Fruit fly (Drosophila melanogaster) whole organism, embryonic: ENCODE measurements around the gene CG32182.

Experiments used
- Abd-B ChIP-seq: fragments of 200-800 bp; sonication (Bioruptor generic); optimal IDR thresholded peaks from 2 replicates; lab custom pipeline; 2018; ENCODE audit warnings: missing biosample characterization, mild to moderate bottlenecking, missing genetic modification characterization, moderate library complexity
- Atf-2 ChIP-seq: fragments of 200-800 bp; sonication (Bioruptor generic); optimal IDR thresholded peaks from 2 replicates; lab custom pipeline; 2016; ENCODE audit warnings: missing biosample characterization, missing genetic modification characterization
- BEAF-32 ChIP-seq: fragments of 200-800 bp; sonication (Bioruptor generic); optimal IDR thresholded peaks from 3 replicates; lab custom pipeline; 2017; ENCODE audit warnings: missing biosample characterization, missing genetic modification characterization, mild to moderate bottlenecking, moderate library complexity, missing genetic modification reagents
- Bgb ChIP-seq: fragments of 200-800 bp; sonication (Bioruptor generic); IDR thresholded peaks from 2 replicates; pipeline ENCODE4 v1.3.6; 2022; ENCODE audit warnings: missing biosample characterization, missing genetic modification characterization; ENCODE audit not compliant: partially characterized antibody
- CG11560 ChIP-seq: fragments of 200-800 bp; sonication (Bioruptor generic); IDR thresholded peaks from 3 replicates; pipeline ENCODE4 v1.3.6; 2022; ENCODE audit warnings: missing biosample characterization, missing genetic modification characterization
- CG12769 ChIP-seq: fragments of 200-800 bp; sonication (Bioruptor generic); optimal IDR thresholded peaks from 2 replicates; lab custom pipeline; 2019; ENCODE audit warnings: missing biosample characterization, mild to moderate bottlenecking, missing genetic modification characterization, moderate library complexity
- CG14050 ChIP-seq: fragments of 200-800 bp; sonication (Bioruptor generic); IDR thresholded peaks from 3 replicates; pipeline ENCODE4 v1.3.6; 2022; ENCODE audit warnings: missing biosample characterization, missing genetic modification characterization
- CG15011 ChIP-seq: fragments of 200-800 bp; sonication (Bioruptor generic); optimal IDR thresholded peaks from 3 replicates; lab custom pipeline; 2018; ENCODE audit warnings: missing biosample characterization, mild to moderate bottlenecking, missing genetic modification characterization
- CG16779 ChIP-seq: fragments of 200-800 bp; sonication (Bioruptor generic); IDR thresholded peaks from 2 replicates; pipeline ENCODE4 v1.3.6; 2022; ENCODE audit warnings: missing biosample characterization, missing genetic modification characterization
- CG17385 ChIP-seq: fragments of 200-800 bp; sonication (Bioruptor generic); optimal IDR thresholded peaks from 3 replicates; lab custom pipeline; 2018; ENCODE audit warnings: missing biosample characterization, mild to moderate bottlenecking, missing genetic modification characterization
- CG18011 ChIP-seq: fragments of 200-800 bp; sonication (Bioruptor generic); optimal IDR thresholded peaks from 2 replicates; lab custom pipeline; 2017; ENCODE audit warnings: missing biosample characterization, missing genetic modification characterization, mild to moderate bottlenecking, moderate library complexity, missing genotype
- CG18599 ChIP-seq: fragments of 200-800 bp; sonication (Bioruptor generic); optimal IDR thresholded peaks from 3 replicates; lab custom pipeline; 2017; ENCODE audit warnings: missing biosample characterization, missing genetic modification characterization, mild to moderate bottlenecking, moderate library complexity, missing genetic modification reagents
- CG2202 ChIP-seq: fragments of 200-800 bp; sonication (Bioruptor generic); optimal IDR thresholded peaks from 2 replicates; lab custom pipeline; 2018; ENCODE audit warnings: missing biosample characterization, mild to moderate bottlenecking, missing genetic modification characterization
- CG30431 ChIP-seq: fragments of 200-800 bp; sonication (Bioruptor generic); optimal IDR thresholded peaks from 2 replicates; lab custom pipeline; 2017; ENCODE audit warnings: missing biosample characterization, missing genetic modification characterization
- CG3407 ChIP-seq: fragments of 200-800 bp; sonication (Bioruptor generic); optimal IDR thresholded peaks from 2 replicates; lab custom pipeline; 2018; ENCODE audit warnings: missing biosample characterization, mild to moderate bottlenecking, missing genetic modification characterization
- CG34422 ChIP-seq: fragments of 200-800 bp; sonication (Bioruptor generic); IDR thresholded peaks from 3 replicates; pipeline ENCODE4 v1.3.6; 2022; ENCODE audit warnings: missing biosample characterization, missing genetic modification characterization
- CG3995 ChIP-seq: fragments of 200-800 bp; sonication (Bioruptor generic); optimal IDR thresholded peaks from 3 replicates; lab custom pipeline; 2016; ENCODE audit warnings: missing biosample characterization, missing genetic modification characterization
- CG43689 ChIP-seq: fragments of 200-800 bp; sonication (Bioruptor generic); IDR thresholded peaks from 2 replicates; pipeline ENCODE4 v1.3.6; 2022; ENCODE audit warnings: missing biosample characterization, missing genetic modification characterization
- CG4404 ChIP-seq: fragments of 200-800 bp; sonication (Bioruptor generic); IDR thresholded peaks from 2 replicates; pipeline ENCODE4 v1.3.6; 2022; ENCODE audit warnings: missing biosample characterization, missing genetic modification characterization
- CG4424 ChIP-seq: fragments of 200-800 bp; sonication (Bioruptor generic); optimal IDR thresholded peaks from 3 replicates; lab custom pipeline; 2016; ENCODE audit warnings: missing biosample characterization, missing genetic modification characterization
- CG6272 ChIP-seq: fragments of 200-800 bp; sonication (Bioruptor generic); IDR thresholded peaks from 2 replicates; pipeline ENCODE4 v1.3.6; 2022; ENCODE audit warnings: missing biosample characterization, missing genetic modification characterization
- CG7271 ChIP-seq: fragments of 200-800 bp; sonication (Bioruptor generic); optimal IDR thresholded peaks from 2 replicates; lab custom pipeline; 2018; ENCODE audit warnings: missing biosample characterization, mild to moderate bottlenecking, missing genetic modification characterization, moderate library complexity
- CG7928 ChIP-seq: fragments of 200-800 bp; sonication (Bioruptor generic); optimal IDR thresholded peaks from 2 replicates; lab custom pipeline; 2017; ENCODE audit warnings: missing biosample characterization, mild to moderate bottlenecking, missing genetic modification characterization
- CG7987 ChIP-seq: fragments of 200-800 bp; sonication (Bioruptor generic); optimal IDR thresholded peaks from 2 replicates; lab custom pipeline; 2018; ENCODE audit warnings: missing biosample characterization, mild to moderate bottlenecking, missing genetic modification characterization, moderate library complexity
- Doc2 ChIP-seq: fragments of 200-800 bp; sonication (Bioruptor generic); IDR thresholded peaks from 2 replicates; pipeline ENCODE4 v1.3.6; 2022; ENCODE audit warnings: missing biosample characterization, missing genetic modification characterization
- Gug ChIP-seq: fragments of 200-800 bp; sonication (Bioruptor generic); IDR thresholded peaks from 4 replicates; pipeline ENCODE4 v1.3.6; 2022; ENCODE audit warnings: missing biosample characterization, missing genetic modification characterization
- NFAT ChIP-seq: fragments of 200-800 bp; sonication (Bioruptor generic); IDR thresholded peaks from 2 replicates; pipeline ENCODE4 v1.3.6; 2022; ENCODE audit warnings: missing biosample characterization, missing genetic modification characterization
- Oli ChIP-seq: fragments of 200-800 bp; sonication (Bioruptor generic); optimal IDR thresholded peaks from 2 replicates; lab custom pipeline; 2018; ENCODE audit warnings: missing biosample characterization, mild to moderate bottlenecking, missing genetic modification characterization, moderate library complexity
- Opbp ChIP-seq: fragments of 200-800 bp; sonication (Bioruptor generic); IDR thresholded peaks from 3 replicates; pipeline ENCODE4 v1.3.6; 2022; ENCODE audit warnings: missing biosample characterization, missing genetic modification characterization; ENCODE audit not compliant: partially characterized antibody
- YL-1 ChIP-seq: fragments of 200-800 bp; sonication (Bioruptor generic); optimal IDR thresholded peaks from 3 replicates; lab custom pipeline; 2017; ENCODE audit warnings: missing biosample characterization, mild to moderate bottlenecking, missing genetic modification characterization
- amos ChIP-seq: fragments of 200-800 bp; sonication (Bioruptor generic); IDR thresholded peaks from 2 replicates; pipeline ENCODE4 v1.3.6; 2022; ENCODE audit warnings: missing biosample characterization, missing genetic modification characterization; ENCODE audit not compliant: partially characterized antibody
- ap ChIP-seq: fragments of 200-800 bp; sonication (Bioruptor generic); IDR thresholded peaks from 2 replicates; pipeline ENCODE4 v1.3.6; 2022; ENCODE audit warnings: missing biosample characterization, missing genetic modification characterization
- ara ChIP-seq: fragments of 200-800 bp; sonication (Bioruptor generic); IDR thresholded peaks from 2 replicates; pipeline ENCODE4 v1.3.6; 2022; ENCODE audit warnings: missing biosample characterization, missing genetic modification characterization
- br ChIP-seq: fragments of >200 bp; optimal IDR thresholded peaks from 2 replicates; lab custom pipeline; 2017
- crol ChIP-seq: fragments of 200-800 bp; sonication (Bioruptor generic); IDR thresholded peaks from 2 replicates; pipeline ENCODE4 v1.3.6; 2022; ENCODE audit warnings: missing biosample characterization, missing genetic modification characterization
- esg ChIP-seq: fragments of 200-800 bp; sonication (Bioruptor generic); conservative IDR thresholded peaks from 2 replicates; pipeline ENCODE4 v1.3.6; 2022; ENCODE audit warnings: missing biosample characterization, missing genetic modification characterization
- fd96Cb ChIP-seq: fragments of 200-800 bp; sonication (Bioruptor generic); optimal IDR thresholded peaks from 2 replicates; lab custom pipeline; 2018; ENCODE audit warnings: missing biosample characterization, mild to moderate bottlenecking, missing genetic modification characterization, moderate library complexity
- gfzf ChIP-seq: fragments of 200-800 bp; sonication (Bioruptor generic); optimal IDR thresholded peaks from 2 replicates; lab custom pipeline; 2016; ENCODE audit warnings: missing biosample characterization, mild to moderate bottlenecking, missing genetic modification characterization, moderate library complexity
- gsb-n ChIP-seq: fragments of 200-800 bp; sonication (Bioruptor generic); optimal IDR thresholded peaks from 3 replicates; lab custom pipeline; 2018; ENCODE audit warnings: missing biosample characterization, mild to moderate bottlenecking, missing genetic modification characterization
- gt ChIP-seq: fragments of 200-800 bp; sonication (Bioruptor generic); IDR thresholded peaks from 2 replicates; pipeline ENCODE4 v1.3.6; 2022; ENCODE audit warnings: missing biosample characterization, missing genetic modification characterization
- jing ChIP-seq: fragments of 200-800 bp; sonication (Bioruptor generic); optimal IDR thresholded peaks from 2 replicates; lab custom pipeline; 2018; ENCODE audit warnings: missing biosample characterization, mild to moderate bottlenecking, missing genetic modification characterization
- knrl ChIP-seq: fragments of 200-800 bp; sonication (Bioruptor generic); IDR thresholded peaks from 3 replicates; pipeline ENCODE4 v1.3.6; 2022; ENCODE audit warnings: missing biosample characterization, missing genetic modification characterization; ENCODE audit not compliant: partially characterized antibody
- pho ChIP-seq: fragments of 200-800 bp; sonication (Bioruptor generic); optimal IDR thresholded peaks from 2 replicates; lab custom pipeline; 2016; ENCODE audit warnings: missing biosample characterization, missing genetic modification characterization
- pita ChIP-seq: fragments of 200-800 bp; sonication (Bioruptor generic); optimal IDR thresholded peaks from 2 replicates; lab custom pipeline; 2017; ENCODE audit warnings: missing biosample characterization, mild to moderate bottlenecking, missing genetic modification characterization
- prd ChIP-seq, 3 experiments: fragments of >200 bp in 2 of 3; fragments of 200-800 bp in 1 of 3; sonication (Bioruptor generic) in 1 of 3; optimal IDR thresholded peaks in 2 of 3; IDR thresholded peaks in 1 of 3; 2 replicates in 2 of 3; 3 replicates in 1 of 3; pipeline versions ENCODE4 v1.3.6 to Lab custom; 2017 to 2022; ENCODE audit warnings: missing biosample characterization in 1 of 3, missing genetic modification characterization in 1 of 3
- sd ChIP-seq: fragments of 200-800 bp; sonication (Bioruptor generic); optimal IDR thresholded peaks from 3 replicates; lab custom pipeline; 2018; ENCODE audit warnings: missing biosample characterization, mild to moderate bottlenecking, missing genetic modification characterization, moderate library complexity
- sob ChIP-seq: fragments of 200-800 bp; sonication (Bioruptor generic); IDR thresholded peaks from 2 replicates; pipeline ENCODE4 v1.3.6; 2022; ENCODE audit warnings: missing biosample characterization, missing genetic modification characterization
- stc ChIP-seq: fragments of 200-800 bp; sonication (Bioruptor generic); IDR thresholded peaks from 2 replicates; pipeline ENCODE4 v1.3.6; 2022; ENCODE audit warnings: missing biosample characterization, missing genetic modification characterization
- vnd ChIP-seq: fragments of 200-800 bp; sonication (Bioruptor generic); IDR thresholded peaks from 3 replicates; pipeline ENCODE4 v1.3.6; 2022; ENCODE audit warnings: missing biosample characterization, missing genetic modification characterization; ENCODE audit not compliant: partially characterized antibody
- wor ChIP-seq: fragments of 200-800 bp; sonication (Bioruptor generic); IDR thresholded peaks from 2 replicates; pipeline ENCODE4 v1.3.6; 2022; ENCODE audit warnings: missing biosample characterization, missing genetic modification characterization

The CG32182 gene

DNA sequence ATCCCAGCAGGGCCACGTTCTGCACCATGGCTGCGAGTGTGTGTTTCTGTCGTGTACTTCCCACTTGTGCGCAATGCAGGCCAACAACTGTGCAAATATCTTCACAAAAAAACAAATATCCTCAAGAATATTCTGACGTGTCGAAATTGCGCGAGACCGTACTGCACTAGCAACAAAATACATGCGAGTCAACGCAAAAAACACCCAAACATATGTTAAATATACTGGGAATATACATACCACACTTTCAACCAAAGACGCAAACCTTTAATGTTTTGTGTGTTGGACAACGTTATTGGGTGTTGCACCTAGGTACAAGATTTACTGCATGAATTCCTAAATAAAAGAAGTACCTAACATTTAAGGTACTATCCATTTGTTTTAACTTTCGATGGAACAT lies 44.2 kb downstream of the CG32182 start, which contains the start of gene NUCB1 (continued):
- TF ChIP-seq Oli (no peak), CG3995 (peak; percentile 27), pho (GFP tag; lab: Kevin White, UChicago) (peak; percentile 63), vnd (GFP tag; lab: Robert Waterston, UW) (no peak), Atf-2 (GFP tag; lab: Kevin White, UChicago) (peak; percentile 12), CG30431 (GFP tag; lab: Kevin White, UChicago) (no peak), stc (no peak), knrl (GFP tag; lab: Robert Waterston, UW) (peak; percentile 26; the same call in 1 of the 3 replicates), crol (no peak), CG43689 (GFP tag; lab: Robert Waterston, UW) (no peak), prd (optimal IDR thresholded peaks at IDR 0.05; lab: Kevin White, UChicago) (no peak), prd (GFP tag; IDR thresholded peaks at IDR 0.05; lab: Robert Waterston, UW) (no peak), Gug (GFP tag; lab: Robert Waterston, UW) (no peak), NFAT (no peak), YL-1 (peak; percentile 82), CG16779 (GFP tag; lab: Robert Waterston, UW) (0 out of 2 replicates have a peak, but pooled peaks have one; percentile 22), Doc2 (no peak), fd96Cb (tag; lab: Kevin White, UChicago) (no peak), sob (GFP tag; lab: Robert Waterston, UW) (peak; percentile 68), CG4404 (no peak), esg (GFP tag; lab: Robert Waterston, UW) (no peak), Opbp (GFP tag; lab: Robert Waterston, UW) (peak; percentile 48; the same call in 1 of the 3 replicates), jing (GFP tag; lab: Kevin White, UChicago) (no peak), BEAF-32 (GFP tag; lab: Kevin White, UChicago) (peak; percentile 45), CG2202 (tag; lab: Kevin White, UChicago) (peak; percentile 26), CG18011 (GFP tag; lab: Kevin White, UChicago) (no peak), CG3407 (GFP tag; lab: Kevin White, UChicago) (no peak), gt (GFP tag; lab: Robert Waterston, UW) (no peak), gsb-n (no peak), CG6272 (no peak), CG18599 (GFP tag; lab: Kevin White, UChicago) (no peak), CG7271 (tag; lab: Kevin White, UChicago) (peak; percentile 26), amos (GFP tag; lab: Robert Waterston, UW) (no peak), CG11560 (tag; lab: Robert Waterston, UW) (no peak), ara (GFP tag; lab: Robert Waterston, UW) (peak; percentile 54), CG7987 (peak; percentile 16), CG15011 (GFP tag; lab: Kevin White, UChicago) (no peak), br (no peak), ap (no peak), CG7928 (GFP tag; lab: Kevin White, UChicago) (peak; percentile 0), CG12769 (tag; lab: Kevin White, UChicago) (no peak), CG17385 (no peak), gfzf (GFP tag; lab: Kevin White, UChicago) (peak; percentile 97), CG4424 (GFP tag; lab: Kevin White, UChicago) (peak; percentile 33), sd (tag; lab: Kevin White, UChicago) (no peak), pita (peak; percentile 72), CG34422 (GFP tag; lab: Robert Waterston, UW) (no peak), wor (no peak), CG14050 (GFP tag; lab: Robert Waterston, UW) (no peak), Bgb (GFP tag; lab: Robert Waterston, UW) (peak; percentile 37; the same call in 1 of the 2 replicates), Abd-B (GFP tag; lab: Kevin White, UChicago) (peak; percentile 62)
